Worm (Caenorhabditis elegans) whole organism, L2 larva: ENCODE data around the gene F11G11.5.

Experiments
- F13H6.1 ChIP-seq: sonication (generic microtip); optimal IDR thresholded peaks from 2 replicates; lab custom pipeline; 2016; ENCODE audit warnings: missing genetic modification characterization, missing compliant biosample characterization
- elt-3 ChIP-seq: sonication (generic microtip); optimal IDR thresholded peaks from 2 replicates; lab custom pipeline; 2017; ENCODE audit warnings: missing biosample characterization, missing genetic modification characterization
- nhr-77 ChIP-seq: fragments of 150-350 bp; optimal IDR thresholded peaks from 2 replicates; lab custom pipeline; 2014; ENCODE audit warnings: missing biosample characterization, missing genetic modification characterization
- unc-39 ChIP-seq: fragments of 150-350 bp; optimal IDR thresholded peaks from 2 replicates; lab custom pipeline; 2014; ENCODE audit warnings: missing biosample characterization, missing genetic modification characterization
- ztf-1 ChIP-seq: fragments of 200-800 bp; sonication (Bioruptor generic); conservative IDR thresholded peaks from 2 replicates; pipeline ENCODE4 v1.3.6; 2022; ENCODE audit warnings: missing genetic modification characterization, missing compliant biosample characterization

ce11 chrII:4851594-4852106, 6.1 kb upstream of the F11G11.5 start, which contains the start of gene dnj-9:
- no peak for TF ChIP-seq ztf-1 (GFP tag; lab: Robert Waterston, UW)
- TF ChIP-seq nhr-77 (tag; lab: Kevin White, UChicago), result peak; percentile 79
- no peak for TF ChIP-seq elt-3 (tag; lab: Kevin White, UChicago)
- TF ChIP-seq F13H6.1 (tag; lab: Kevin White, UChicago), result peak; percentile 96
- no peak for TF ChIP-seq unc-39 (tag; lab: Kevin White, UChicago)
